Fruit fly (Drosophila melanogaster) whole organism, adult: Measurements from ENCODE around the gene tal-1A.

ENCODE experiments used
- CG11617 ChIP-seq: fragments of 200-800 bp; sonication (Bioruptor generic); optimal IDR thresholded peaks from 2 replicates; lab custom pipeline; 2017; ENCODE audit warnings: mild to moderate bottlenecking, missing biosample characterization, missing genetic modification reagents, missing genetic modification characterization
- CG12768 ChIP-seq: fragments of 200-800 bp; sonication (Bioruptor generic); optimal IDR thresholded peaks from 2 replicates; lab custom pipeline; 2017; ENCODE audit warnings: missing biosample characterization, missing genetic modification characterization, mild to moderate bottlenecking, moderate library complexity, missing genetic modification reagents
- CG14711 ChIP-seq: fragments of 200-800 bp; sonication (Bioruptor generic); optimal IDR thresholded peaks from 2 replicates; lab custom pipeline; 2018; ENCODE audit warnings: missing biosample characterization, mild to moderate bottlenecking, missing genetic modification characterization, moderate library complexity
- CG1620 ChIP-seq: fragments of 200-800 bp; sonication (Bioruptor generic); optimal IDR thresholded peaks from 2 replicates; lab custom pipeline; 2016; ENCODE audit warnings: missing biosample characterization, missing genetic modification characterization
- CG33017 ChIP-seq: fragments of 200-800 bp; sonication (Bioruptor generic); optimal IDR thresholded peaks from 2 replicates; lab custom pipeline; 2018; ENCODE audit warnings: missing biosample characterization, mild to moderate bottlenecking, missing genetic modification characterization, moderate library complexity
- CG5204 ChIP-seq: fragments of 200-800 bp; sonication (Bioruptor generic); optimal IDR thresholded peaks from 2 replicates; lab custom pipeline; 2016; ENCODE audit warnings: missing biosample characterization, missing genetic modification characterization
- CG7045 ChIP-seq: fragments of 200-800 bp; sonication (Bioruptor generic); optimal IDR thresholded peaks from 2 replicates; lab custom pipeline; 2017; ENCODE audit warnings: missing biosample characterization, mild to moderate bottlenecking, missing genetic modification characterization
- CG7101 ChIP-seq: fragments of 200-800 bp; sonication (Bioruptor generic); optimal IDR thresholded peaks from 2 replicates; lab custom pipeline; 2018; ENCODE audit warnings: missing biosample characterization, mild to moderate bottlenecking, missing genetic modification characterization, moderate library complexity
- Clk ChIP-seq: fragments of 200-800 bp; sonication (Bioruptor generic); optimal IDR thresholded peaks from 2 replicates; lab custom pipeline; 2017; ENCODE audit warnings: missing biosample characterization, missing genetic modification characterization
- Crg-1 ChIP-seq: fragments of 200-800 bp; sonication (Bioruptor generic); optimal IDR thresholded peaks from 2 replicates; lab custom pipeline; 2016; ENCODE audit warnings: missing biosample characterization, missing genetic modification characterization
- Hr96 ChIP-seq: fragments of 200-800 bp; sonication (Bioruptor generic); optimal IDR thresholded peaks from 2 replicates; lab custom pipeline; 2016; ENCODE audit warnings: missing biosample characterization, missing genetic modification characterization
- Mnt ChIP-seq: fragments of 200-800 bp; sonication (Bioruptor generic); optimal IDR thresholded peaks from 2 replicates; lab custom pipeline; 2016; ENCODE audit warnings: missing biosample characterization, mild to moderate bottlenecking, missing genetic modification characterization
- bab1 ChIP-seq: fragments of 200-800 bp; sonication (Bioruptor generic); optimal IDR thresholded peaks from 3 replicates; lab custom pipeline; 2019; ENCODE audit warnings: missing biosample characterization, mild to moderate bottlenecking, missing genetic modification characterization, moderate library complexity
- cic ChIP-seq: fragments of 200-800 bp; sonication (Bioruptor generic); optimal IDR thresholded peaks from 2 replicates; lab custom pipeline; 2017; ENCODE audit warnings: missing biosample characterization, mild to moderate bottlenecking, missing genetic modification characterization, moderate library complexity
- cnc ChIP-seq, 2 experiments: fragments of >200 bp; optimal IDR thresholded peaks; 2 replicates each; lab custom pipeline; 2017
- kay ChIP-seq: fragments of 200-800 bp; sonication (Bioruptor generic); peaks from one replicate; lab custom pipeline; 2016; ENCODE audit warnings: missing biosample characterization, missing genetic modification characterization, borderline replicate concordance
- ovo ChIP-seq: fragments of 200-800 bp; sonication (Bioruptor generic); optimal IDR thresholded peaks from 2 replicates; lab custom pipeline; 2016; ENCODE audit warnings: missing biosample characterization, missing genetic modification characterization
- pad ChIP-seq: fragments of 200-800 bp; sonication (Bioruptor generic); optimal IDR thresholded peaks from 3 replicates; lab custom pipeline; 2017; ENCODE audit warnings: missing biosample characterization, missing genetic modification characterization, mild to moderate bottlenecking, moderate library complexity, missing genetic modification reagents
- tj ChIP-seq: fragments of 200-800 bp; sonication (Bioruptor generic); optimal IDR thresholded peaks from 3 replicates; lab custom pipeline; 2017; ENCODE audit warnings: missing biosample characterization, mild to moderate bottlenecking, missing genetic modification characterization, moderate library complexity
- toe ChIP-seq: fragments of 200-800 bp; sonication (Bioruptor generic); optimal IDR thresholded peaks from 2 replicates; lab custom pipeline; 2016; ENCODE audit warnings: missing biosample characterization, missing genetic modification characterization

The tal-1A gene

dm6 chr3R:13779241-13779683 is 33.6 kb upstream of the tal-1A start, which contains the start of the genes CG42375 and CG9288:
TSS of gene CG42375 (plus strand) at chr3R:13779624.
TSS of gene CG9288 (plus strand) at chr3R:13779624.
- TF ChIP-seq CG14711 (peak; percentile 38), toe (peak; percentile 15), pad (no peak)

- TF ChIP-seq CG14711 (peak; percentile 86), bab1 (GFP tag; lab: Kevin White, UChicago) (peak; percentile 10), kay (GFP tag; lab: Kevin White, UChicago) (no peak), Mnt (GFP tag; lab: Kevin White, UChicago) (peak; percentile 94), cnc (optimal IDR thresholded peaks at IDR 0.05; lab: Kevin White, UChicago) (no peak)
Observed at dm6 chr3R:13780769-13781168, 32.1 kb upstream of the tal-1A start, which contains the start of gene CG9286. TSS of gene CG9286 (plus strand) at chr3R:13780964.

dm6 chr3R:13782035-13782434 is 30.9 kb upstream of the tal-1A start, which contains the start of gene Dip-B:
TSS of gene Dip-B (plus strand) at chr3R:13782288.
- peak; percentile 27 for TF ChIP-seq CG14711
- TF ChIP-seq cic (GFP tag; lab: Kevin White, UChicago) = no peak
- peak; percentile 4 for TF ChIP-seq Mnt (GFP tag; lab: Kevin White, UChicago)
- peak; percentile 4 for TF ChIP-seq bab1 (GFP tag; lab: Kevin White, UChicago)
- no peak for TF ChIP-seq toe

dm6 chr3R:13782578-13782977 is 30.3 kb upstream of the tal-1A start:
- TF ChIP-seq ovo (GFP tag; lab: Kevin White, UChicago) = peak; percentile 34
- TF ChIP-seq toe = no peak
- no peak for TF ChIP-seq pad
- no peak for TF ChIP-seq cnc (optimal IDR thresholded peaks at IDR 0.05; lab: Kevin White, UChicago)
- TF ChIP-seq CG5204 (GFP tag; lab: Kevin White, UChicago) = no peak
- no peak for TF ChIP-seq CG11617
- TF ChIP-seq Mnt (GFP tag; lab: Kevin White, UChicago) = peak; percentile 7
- no peak for TF ChIP-seq Clk (GFP tag; lab: Kevin White, UChicago)
- TF ChIP-seq Crg-1 (GFP tag; lab: Kevin White, UChicago) = no peak
- TF ChIP-seq cic (GFP tag; lab: Kevin White, UChicago) = peak; percentile 38
- peak; percentile 27 for TF ChIP-seq Hr96 (GFP tag; lab: Kevin White, UChicago)
- TF ChIP-seq bab1 (GFP tag; lab: Kevin White, UChicago) = no peak
- peak; percentile 28 for TF ChIP-seq CG12768
- no peak for TF ChIP-seq tj (GFP tag; lab: Kevin White, UChicago)
- peak; percentile 18 for TF ChIP-seq CG33017 (tag; lab: Kevin White, UChicago)
- TF ChIP-seq kay (GFP tag; lab: Kevin White, UChicago) = no peak
- TF ChIP-seq CG7101 (tag; lab: Kevin White, UChicago) = no peak

- TF ChIP-seq Clk (GFP tag; lab: Kevin White, UChicago) (no peak), kay (GFP tag; lab: Kevin White, UChicago) (no peak), cic (GFP tag; lab: Kevin White, UChicago) (no peak), CG33017 (tag; lab: Kevin White, UChicago) (no peak), tj (GFP tag; lab: Kevin White, UChicago) (no peak), bab1 (GFP tag; lab: Kevin White, UChicago) (no peak), toe (no peak), CG11617 (no peak), ovo (GFP tag; lab: Kevin White, UChicago) (no peak), CG1620 (no peak), Crg-1 (GFP tag; lab: Kevin White, UChicago) (no peak), pad (no peak), CG12768 (no peak), Mnt (GFP tag; lab: Kevin White, UChicago) (no peak), CG7045 (no peak), cnc (optimal IDR thresholded peaks at IDR 0.05; lab: Kevin White, UChicago) (no peak), CG7101 (tag; lab: Kevin White, UChicago) (no peak)
Observed at dm6 chr3R:13783397-13783796, 29.5 kb upstream of the tal-1A start.

- no peak for TF ChIP-seq CG5204 (GFP tag; lab: Kevin White, UChicago)
Observed at dm6 chr3R:13785895-13786294, 27.0 kb upstream of the tal-1A start.

- TF ChIP-seq Hr96 (GFP tag; lab: Kevin White, UChicago) (no peak), bab1 (GFP tag; lab: Kevin White, UChicago) (no peak), kay (GFP tag; lab: Kevin White, UChicago) (no peak), CG12768 (no peak), Mnt (GFP tag; lab: Kevin White, UChicago) (no peak), CG5204 (GFP tag; lab: Kevin White, UChicago) (no peak), CG33017 (tag; lab: Kevin White, UChicago) (no peak), Clk (GFP tag; lab: Kevin White, UChicago) (no peak), tj (GFP tag; lab: Kevin White, UChicago) (no peak), CG14711 (no peak), cic (GFP tag; lab: Kevin White, UChicago) (no peak)
Observed at dm6 chr3R:13788224-13788623, 24.7 kb upstream of the tal-1A start.
